Fruit fly (Drosophila melanogaster) whole organism, prepupa: Measurements from ENCODE around the gene CG42553.

Experiments used
- Blimp-1 ChIP-seq: fragments of 200-800 bp; sonication (Bioruptor generic); optimal IDR thresholded peaks from 3 replicates; lab custom pipeline; 2017; ENCODE audit warnings: missing biosample characterization, missing genetic modification characterization, mild to moderate bottlenecking, moderate library complexity, missing genetic modification reagents
- CG10631 ChIP-seq: fragments of 200-800 bp; sonication (Bioruptor generic); optimal IDR thresholded peaks from 2 replicates; lab custom pipeline; 2016; ENCODE audit warnings: missing biosample characterization, missing genetic modification characterization
- CG11294 ChIP-seq: fragments of 200-800 bp; sonication (Bioruptor generic); IDR thresholded peaks from 2 replicates; pipeline ENCODE4 v1.3.6; 2022; ENCODE audit warnings: missing biosample characterization, missing genetic modification characterization
- CG11762 ChIP-seq: fragments of 200-800 bp; sonication (Bioruptor generic); optimal IDR thresholded peaks from 3 replicates; lab custom pipeline; 2016; ENCODE audit warnings: missing biosample characterization, missing genetic modification characterization; ENCODE audit not compliant: insufficient read depth
- CG11902 ChIP-seq: fragments of 200-800 bp; sonication (Bioruptor generic); optimal IDR thresholded peaks from 3 replicates; lab custom pipeline; 2016; ENCODE audit warnings: missing biosample characterization, missing genetic modification characterization
- CG15336 ChIP-seq: fragments of 200-800 bp; sonication (Bioruptor generic); IDR thresholded peaks from 2 replicates; pipeline ENCODE4 v1.3.6; 2022; ENCODE audit warnings: missing biosample characterization, missing genetic modification characterization
- CG16779 ChIP-seq: fragments of 200-800 bp; sonication (Bioruptor generic); optimal IDR thresholded peaks from 3 replicates; lab custom pipeline; 2017; ENCODE audit warnings: missing biosample characterization, mild to moderate bottlenecking, missing genetic modification characterization
- CG3032 ChIP-seq: fragments of 200-800 bp; optimal IDR thresholded peaks from 2 replicates; lab custom pipeline; 2019; ENCODE audit warnings: missing biosample characterization, mild to moderate bottlenecking, missing genetic modification characterization, moderate library complexity
- CG32006 ChIP-seq: fragments of 200-800 bp; sonication (Bioruptor generic); optimal IDR thresholded peaks from 3 replicates; lab custom pipeline; 2017; ENCODE audit warnings: missing biosample characterization, mild to moderate bottlenecking, missing genetic modification characterization
- CG34406 ChIP-seq: fragments of 200-800 bp; sonication (Bioruptor generic); optimal IDR thresholded peaks from 3 replicates; lab custom pipeline; 2016; ENCODE audit warnings: missing biosample characterization, missing genetic modification characterization
- CG3919 ChIP-seq: fragments of 200-800 bp; sonication (Bioruptor generic); optimal IDR thresholded peaks from 3 replicates; lab custom pipeline; 2016; ENCODE audit warnings: missing biosample characterization, missing genetic modification characterization
- CG4318 ChIP-seq: fragments of 200-800 bp; sonication (Bioruptor generic); optimal IDR thresholded peaks from 3 replicates; lab custom pipeline; 2017; ENCODE audit warnings: missing biosample characterization, mild to moderate bottlenecking, missing genetic modification characterization
- CG6163 ChIP-seq: fragments of 200-800 bp; sonication (Bioruptor generic); IDR thresholded peaks from 3 replicates; pipeline ENCODE4 v1.3.6; 2022; ENCODE audit warnings: missing biosample characterization, missing genetic modification characterization
- CG6276 ChIP-seq: fragments of 200-800 bp; sonication (Bioruptor generic); optimal IDR thresholded peaks from 2 replicates; lab custom pipeline; 2017; ENCODE audit warnings: missing biosample characterization, mild to moderate bottlenecking, missing genetic modification characterization
- CG6808 ChIP-seq: fragments of 200-800 bp; sonication (Bioruptor generic); optimal IDR thresholded peaks from 3 replicates; lab custom pipeline; 2017; ENCODE audit warnings: missing biosample characterization, missing genetic modification characterization, mild to moderate bottlenecking, moderate library complexity, missing genetic modification reagents
- CG6854 ChIP-seq: fragments of 200-800 bp; sonication (Bioruptor generic); optimal IDR thresholded peaks from 2 replicates; lab custom pipeline; 2017; ENCODE audit warnings: missing biosample characterization, mild to moderate bottlenecking, missing genetic modification characterization
- CG8319 ChIP-seq: fragments of 200-800 bp; sonication (Bioruptor generic); optimal IDR thresholded peaks from 3 replicates; lab custom pipeline; 2016; ENCODE audit warnings: missing biosample characterization, missing genetic modification characterization
- CG8632 ChIP-seq: fragments of 200-800 bp; sonication (Bioruptor generic); optimal IDR thresholded peaks from 3 replicates; lab custom pipeline; 2016; ENCODE audit warnings: missing biosample characterization, missing genetic modification characterization
- CG9139 ChIP-seq: fragments of 200-800 bp; sonication (Bioruptor generic); optimal IDR thresholded peaks from 3 replicates; lab custom pipeline; 2017; ENCODE audit warnings: missing biosample characterization, mild to moderate bottlenecking, missing genetic modification characterization
- Eip75B ChIP-seq: fragments of 200-800 bp; sonication (Bioruptor generic); optimal IDR thresholded peaks from 3 replicates; lab custom pipeline; 2016; ENCODE audit warnings: missing biosample characterization, missing genetic modification characterization
- Eip78C ChIP-seq: fragments of 200-800 bp; sonication (Bioruptor generic); peaks from one replicate; lab custom pipeline; 2016; ENCODE audit warnings: missing biosample characterization, missing genetic modification characterization
- Eip93F ChIP-seq: fragments of 200-800 bp; sonication (Bioruptor generic); optimal IDR thresholded peaks from 2 replicates; lab custom pipeline; 2016; ENCODE audit warnings: missing biosample characterization, mild to moderate bottlenecking, missing genetic modification characterization
- Ets21C ChIP-seq: fragments of 200-800 bp; sonication (Bioruptor generic); optimal IDR thresholded peaks from 3 replicates; lab custom pipeline; 2016; ENCODE audit warnings: missing biosample characterization, missing genetic modification characterization
- Ets96B ChIP-seq: fragments of 200-800 bp; optimal IDR thresholded peaks from 2 replicates; lab custom pipeline; 2019; ENCODE audit warnings: missing biosample characterization, mild to moderate bottlenecking, missing genetic modification characterization, moderate library complexity
- Hr38 ChIP-seq: sonication (Bioruptor generic); optimal IDR thresholded peaks from 2 replicates; lab custom pipeline; 2016; ENCODE audit warnings: missing biosample characterization, missing genetic modification characterization
- Hr39 ChIP-seq: fragments of 200-800 bp; sonication (Bioruptor generic); optimal IDR thresholded peaks from 2 replicates; lab custom pipeline; 2016; ENCODE audit warnings: missing biosample characterization, missing genetic modification characterization
- Hr4 ChIP-seq: fragments of 200-800 bp; sonication (Bioruptor generic); optimal IDR thresholded peaks from 3 replicates; lab custom pipeline; 2016; ENCODE audit warnings: missing biosample characterization, missing genetic modification characterization
- Lpt ChIP-seq: fragments of 200-800 bp; sonication (Bioruptor generic); optimal IDR thresholded peaks from 3 replicates; lab custom pipeline; 2016; ENCODE audit warnings: missing biosample characterization, missing genetic modification characterization
- Met ChIP-seq: fragments of 200-800 bp; sonication (Bioruptor generic); optimal IDR thresholded peaks from 3 replicates; lab custom pipeline; 2016; ENCODE audit warnings: missing biosample characterization, missing genetic modification characterization
- OdsH ChIP-seq: fragments of 200-800 bp; sonication (Bioruptor generic); optimal IDR thresholded peaks from 3 replicates; lab custom pipeline; 2016; ENCODE audit warnings: missing biosample characterization, missing genetic modification characterization
- Smox ChIP-seq: fragments of 200-800 bp; sonication (Bioruptor generic); optimal IDR thresholded peaks from 3 replicates; lab custom pipeline; 2016; ENCODE audit warnings: missing biosample characterization, missing genetic modification characterization
- Sox15 ChIP-seq: fragments of 200-800 bp; sonication (Bioruptor generic); optimal IDR thresholded peaks from 3 replicates; lab custom pipeline; 2016; ENCODE audit warnings: missing biosample characterization, missing genetic modification characterization
- achi ChIP-seq: fragments of 200-800 bp; sonication (Bioruptor generic); optimal IDR thresholded peaks from 3 replicates; lab custom pipeline; 2016; ENCODE audit warnings: missing biosample characterization, missing genetic modification characterization
- acj6 ChIP-seq: fragments of 200-800 bp; sonication (Bioruptor generic); optimal IDR thresholded peaks from 3 replicates; lab custom pipeline; 2016; ENCODE audit warnings: missing biosample characterization, missing genetic modification characterization
- cyc ChIP-seq: fragments of 200-800 bp; sonication (Bioruptor generic); optimal IDR thresholded peaks from 3 replicates; lab custom pipeline; 2016; ENCODE audit warnings: missing biosample characterization, missing genetic modification characterization
- dac ChIP-seq: fragments of 200-800 bp; sonication (Bioruptor generic); optimal IDR thresholded peaks from 2 replicates; lab custom pipeline; 2017; ENCODE audit warnings: missing biosample characterization, mild to moderate bottlenecking, missing genetic modification characterization
- eg ChIP-seq: fragments of 200-800 bp; sonication (Bioruptor generic); IDR thresholded peaks from 3 replicates; pipeline ENCODE4 v1.3.6; 2022; ENCODE audit warnings: missing biosample characterization, missing genetic modification characterization
- fd59A ChIP-seq: fragments of 200-800 bp; sonication (Bioruptor generic); optimal IDR thresholded peaks from 2 replicates; lab custom pipeline; 2017; ENCODE audit warnings: missing biosample characterization, mild to moderate bottlenecking, missing genetic modification characterization, missing genetic modification reagents
- fkh ChIP-seq: fragments of 200-800 bp; sonication (Bioruptor generic); optimal IDR thresholded peaks from 3 replicates; lab custom pipeline; 2017; ENCODE audit warnings: missing biosample characterization, mild to moderate bottlenecking, missing genetic modification characterization, moderate library complexity
- lz ChIP-seq: fragments of 200-800 bp; sonication (Bioruptor generic); optimal IDR thresholded peaks from 3 replicates; lab custom pipeline; 2016; ENCODE audit warnings: missing biosample characterization, missing genetic modification characterization
- pdm3 ChIP-seq: fragments of 200-800 bp; sonication (Bioruptor generic); optimal IDR thresholded peaks from 3 replicates; lab custom pipeline; 2016; ENCODE audit warnings: missing biosample characterization, missing genetic modification characterization
- salr ChIP-seq, 2 experiments: fragments of 200-800 bp; sonication (Bioruptor generic); optimal IDR thresholded peaks; 3 replicates each; lab custom pipeline; 2016 to 2018; ENCODE audit warnings: missing biosample characterization in 2 of 2, missing genetic modification characterization in 2 of 2, mild to moderate bottlenecking in 1 of 2
- spab ChIP-seq: fragments of 200-800 bp; sonication (Bioruptor generic); optimal IDR thresholded peaks from 2 replicates; lab custom pipeline; 2017; ENCODE audit warnings: missing biosample characterization, mild to moderate bottlenecking, missing genetic modification characterization, missing genetic modification reagents
- ss ChIP-seq, 2 experiments: fragments of 200-800 bp; sonication (Bioruptor generic); optimal IDR thresholded peaks; 2 replicates in 1 of 2; 3 replicates in 1 of 2; lab custom pipeline; 2017 to 2018; ENCODE audit warnings: mild to moderate bottlenecking in 2 of 2, missing biosample characterization in 2 of 2, missing genetic modification characterization in 2 of 2, moderate library complexity in 1 of 2
- topi ChIP-seq: fragments of 200-800 bp; sonication (Bioruptor generic); optimal IDR thresholded peaks from 3 replicates; lab custom pipeline; 2016; ENCODE audit warnings: missing biosample characterization, missing genetic modification characterization

Gene CG42553

dm6 chr3L:817708-818107 is 16.2 kb upstream of the CG42553 start (continued):
- TF ChIP-seq CG11294 (GFP tag; lab: Robert Waterston, UW) (no peak), CG9139 (GFP tag; lab: Kevin White, UChicago) (no peak), Eip93F (no peak), salr (GFP tag; optimal IDR thresholded peaks at IDR 0.05; lab: Kevin White, UChicago) (no peak), pdm3 (GFP tag; lab: Kevin White, UChicago) (peak; percentile 50), CG3032 (tag; lab: Kevin White, UChicago) (peak; percentile 7), CG34406 (GFP tag; lab: Kevin White, UChicago) (peak; percentile 56), topi (GFP tag; lab: Kevin White, UChicago) (peak; percentile 67), Lpt (no peak), CG6276 (GFP tag; lab: Kevin White, UChicago) (no peak), fkh (GFP tag; lab: Kevin White, UChicago) (no peak), Ets21C (peak; percentile 30), achi (GFP tag; lab: Kevin White, UChicago) (peak; percentile 49), CG6163 (GFP tag; lab: Robert Waterston, UW) (peak; percentile 35; the same call in 1 of the 3 replicates), Hr39 (GFP tag; lab: Kevin White, UChicago) (peak; percentile 37), Smox (GFP tag; lab: Kevin White, UChicago) (peak; percentile 62), CG16779 (tag; lab: Kevin White, UChicago) (no peak), CG10631 (peak; percentile 50), fd59A (GFP tag; lab: Kevin White, UChicago) (no peak), Eip75B (peak; percentile 54), cyc (peak; percentile 37), acj6 (peak; percentile 69)
- TF ChIP-seq, all 60 proteins: peak for 40

- TF ChIP-seq CG34406 (GFP tag; lab: Kevin White, UChicago) (peak; percentile 63), lz (GFP tag; lab: Kevin White, UChicago) (peak; percentile 45), CG10631 (peak; percentile 41), Met (GFP tag; lab: Kevin White, UChicago) (peak; percentile 68), CG11902 (GFP tag; lab: Kevin White, UChicago) (peak; percentile 48), CG8632 (GFP tag; lab: Kevin White, UChicago) (peak; percentile 62), CG4318 (GFP tag; lab: Kevin White, UChicago) (peak; percentile 49), Hr4 (GFP tag; lab: Kevin White, UChicago) (peak; percentile 56), ss (GFP tag; optimal IDR thresholded peaks at IDR 0.05; lab: Kevin White, UChicago) (peak in 1 of 2 experiments; percentile 42), CG15336 (GFP tag; lab: Robert Waterston, UW) (peak; percentile 43; the same call in 1 of the 2 replicates), CG11762 (GFP tag; lab: Kevin White, UChicago) (peak; percentile 46), CG16779 (tag; lab: Kevin White, UChicago) (no peak), eg (GFP tag; lab: Robert Waterston, UW) (peak; percentile 35; the same call in 1 of the 3 replicates), pdm3 (GFP tag; lab: Kevin White, UChicago) (peak; percentile 64), Sox15 (GFP tag; lab: Kevin White, UChicago) (peak; percentile 41), CG6163 (GFP tag; lab: Robert Waterston, UW) (peak; percentile 52; the same call in 1 of the 3 replicates), spab (no peak), Ets21C (peak; percentile 58), CG6808 (GFP tag; lab: Kevin White, UChicago) (peak; percentile 14), CG8319 (peak; percentile 59), dac (no peak), acj6 (peak; percentile 61), salr (GFP tag; optimal IDR thresholded peaks at IDR 0.05; lab: Kevin White, UChicago) (peak in 1 of 2 experiments; percentile 11), CG6854 (no peak), Blimp-1 (GFP tag; lab: Kevin White, UChicago) (no peak), Lpt (no peak), CG11294 (GFP tag; lab: Robert Waterston, UW) (peak; percentile 6; the same call in 1 of the 2 replicates), Ets96B (peak; percentile 46), CG9139 (GFP tag; lab: Kevin White, UChicago) (peak; percentile 20), Eip93F (no peak), CG6276 (GFP tag; lab: Kevin White, UChicago) (peak; percentile 16), Hr39 (GFP tag; lab: Kevin White, UChicago) (peak; percentile 65), CG3919 (GFP tag; lab: Kevin White, UChicago) (peak; percentile 70), Hr38 (GFP tag; lab: Kevin White, UChicago) (no peak), fd59A (GFP tag; lab: Kevin White, UChicago) (peak; percentile 7), CG32006 (peak; percentile 50), CG3032 (tag; lab: Kevin White, UChicago) (peak; percentile 34), Eip78C (GFP tag; lab: Kevin White, UChicago) (peak; percentile 93), Eip75B (peak; percentile 38), OdsH (GFP tag; lab: Kevin White, UChicago) (peak; percentile 67), fkh (GFP tag; lab: Kevin White, UChicago) (peak; percentile 9)
Observed at dm6 chr3L:818438-819138, 15.3 kb upstream of the CG42553 start.
